Worm (Caenorhabditis elegans) whole organism, L4/young adult: ENCODE measurements around the gene arp-11.
"Not testable (repeated sequence)": the region's sequence is repeated elsewhere in the genome, so short reads cannot be mapped to it uniquely, and the experiment has no call there.

ENCODE experiments used
- W03F9.2 ChIP-seq: fragments of 150-350 bp; optimal IDR thresholded peaks from 2 replicates; lab custom pipeline; 2014; ENCODE audit warnings: missing biosample characterization, missing genetic modification characterization
- dao-5 ChIP-seq: sonication (generic microtip); optimal IDR thresholded peaks from 2 replicates; lab custom pipeline; 2016; ENCODE audit warnings: missing genotype, missing genetic modification characterization, moderate library complexity, missing compliant biosample characterization
- him-1 ChIP-seq: sonication (generic microtip); optimal IDR thresholded peaks from 2 replicates; lab custom pipeline; 2016; ENCODE audit warnings: missing genotype, missing genetic modification reagents, missing genetic modification characterization, missing compliant biosample characterization

arp-11 gene

ce11 chrIV:7902221-7902904 is at the start of gene arp-11:
arp-11 (minus strand) TSS chrIV:7902271.
- TF ChIP-seq him-1 (tag; lab: Kevin White, UChicago) (no peak), W03F9.2 (tag; lab: Kevin White, UChicago) (peak; percentile 84)

ce11 chrIV:7948290-7948689 is 46.2 kb upstream of the arp-11 start, which contains the start of gene mcm-3AP:
mcm-3AP (plus strand) TSS chrIV:7948672.
- TF ChIP-seq W03F9.2, dao-5, him-1 (tag; lab: Kevin White, UChicago): not testable (repeated sequence)

ce11 chrIV:7946899-7947499 is 44.9 kb upstream of the arp-11 start, which contains the start of gene F20D12.12:
F20D12.12 (plus strand) TSS chrIV:7947440.
- peak; percentile 46 for TF ChIP-seq W03F9.2 (tag; lab: Kevin White, UChicago)

ce11 chrIV:7946457-7946856 is 44.4 kb upstream of the arp-11 start, which contains the start of gene czw-1:
czw-1 (minus strand) TSS chrIV:7946825.
- no peak for TF ChIP-seq dao-5 (tag; lab: Kevin White, UChicago)
- TF ChIP-seq W03F9.2 (tag; lab: Kevin White, UChicago) = no peak
- no peak for TF ChIP-seq him-1 (tag; lab: Kevin White, UChicago)

ce11 chrIV:7943272-7943671 is 41.2 kb upstream of the arp-11 start:
- no peak for TF ChIP-seq dao-5 (tag; lab: Kevin White, UChicago)
- TF ChIP-seq him-1 (tag; lab: Kevin White, UChicago) = no peak
- no peak for TF ChIP-seq W03F9.2 (tag; lab: Kevin White, UChicago)

ce11 chrIV:7940919-7941318 is 38.8 kb upstream of the arp-11 start, which contains the start of gene exc-9:
exc-9 (minus strand) TSS chrIV:7941019.
- no peak for TF ChIP-seq dao-5 (tag; lab: Kevin White, UChicago)
- TF ChIP-seq him-1 (tag; lab: Kevin White, UChicago) = no peak
- TF ChIP-seq W03F9.2 (tag; lab: Kevin White, UChicago) = no peak

- TF ChIP-seq W03F9.2 (tag; lab: Kevin White, UChicago) = no peak
- no peak for TF ChIP-seq him-1 (tag; lab: Kevin White, UChicago)
- no peak for TF ChIP-seq dao-5 (tag; lab: Kevin White, UChicago)
Observed at ce11 chrIV:7938834-7939233, 36.8 kb upstream of the arp-11 start, which contains the start of gene F20D12.7. F20D12.7 (minus strand) TSS chrIV:7938934.

- no peak for TF ChIP-seq W03F9.2 (tag; lab: Kevin White, UChicago)
- no peak for TF ChIP-seq him-1 (tag; lab: Kevin White, UChicago)
- no peak for TF ChIP-seq dao-5 (tag; lab: Kevin White, UChicago)
Observed at ce11 chrIV:7933733-7934132, 31.7 kb upstream of the arp-11 start, which contains the start of gene bbs-2. bbs-2 (plus strand) TSS chrIV:7934033.

ce11 chrIV:7931873-7932272 is 29.8 kb upstream of the arp-11 start:
- TF ChIP-seq dao-5 (tag; lab: Kevin White, UChicago) (no peak), W03F9.2 (tag; lab: Kevin White, UChicago) (no peak), him-1 (tag; lab: Kevin White, UChicago) (no peak)

- no peak for TF ChIP-seq dao-5 (tag; lab: Kevin White, UChicago)
- no peak for TF ChIP-seq W03F9.2 (tag; lab: Kevin White, UChicago)
- no peak for TF ChIP-seq him-1 (tag; lab: Kevin White, UChicago)
Observed at ce11 chrIV:7927852-7928251, 25.8 kb upstream of the arp-11 start, which contains the start of gene gcy-8. gcy-8 (plus strand) TSS chrIV:7928152.

ce11 chrIV:7927218-7927617 is 25.1 kb upstream of the arp-11 start, which contains the start of gene C49H3.12:
C49H3.12 (minus strand) TSS chrIV:7927318.
- no peak for TF ChIP-seq W03F9.2 (tag; lab: Kevin White, UChicago)
- no peak for TF ChIP-seq dao-5 (tag; lab: Kevin White, UChicago)
- TF ChIP-seq him-1 (tag; lab: Kevin White, UChicago) = no peak

- TF ChIP-seq W03F9.2 (tag; lab: Kevin White, UChicago) (peak; percentile 23), dao-5 (tag; lab: Kevin White, UChicago) (no peak)
Observed at ce11 chrIV:7926102-7926840, 24.2 kb upstream of the arp-11 start, which contains the start of gene rps-2. rps-2 (minus strand) TSS chrIV:7926391.
